Worm (Caenorhabditis elegans) whole organism, early embryonic: ENCODE measurements around the gene ZK930.4.

Experiments used
- B0310.2 ChIP-seq: sonication (generic microtip); optimal IDR thresholded peaks from 2 replicates; lab custom pipeline; 2016; ENCODE audit warnings: mild to moderate bottlenecking, missing genetic modification characterization, missing compliant biosample characterization
- F13C5.2 ChIP-seq: sonication (generic microtip); optimal IDR thresholded peaks from 2 replicates; lab custom pipeline; 2017; ENCODE audit warnings: mild to moderate bottlenecking, missing genetic modification characterization, inconsistent platforms, missing compliant biosample characterization
- aly-1 ChIP-seq: sonication (generic microtip); optimal IDR thresholded peaks from 2 replicates; lab custom pipeline; 2016; ENCODE audit warnings: missing genetic modification characterization, missing compliant biosample characterization
- ama-1 ChIP-seq: fragments of 150-350 bp; optimal IDR thresholded peaks from 2 replicates; lab custom pipeline; 2014
- ceh-13 ChIP-seq: fragments of 200-800 bp; sonication (Bioruptor generic); optimal IDR thresholded peaks from 2 replicates; lab custom pipeline; 2018; ENCODE audit warnings: mild to moderate bottlenecking, missing genetic modification characterization, missing compliant biosample characterization
- flt-1 ChIP-seq: fragments of 200-800 bp; sonication (Bioruptor generic); IDR thresholded peaks from 2 replicates; pipeline ENCODE4 v1.3.6; 2022; ENCODE audit warnings: missing genetic modification characterization, missing compliant biosample characterization
- hmg-4 ChIP-seq: fragments of 200-800 bp; sonication (Bioruptor generic); optimal IDR thresholded peaks from 2 replicates; lab custom pipeline; 2018; ENCODE audit warnings: mild to moderate bottlenecking, missing genetic modification characterization, missing compliant biosample characterization
- hnd-1 ChIP-seq: sonication (generic microtip); optimal IDR thresholded peaks from 2 replicates; lab custom pipeline; 2016; ENCODE audit warnings: missing genetic modification characterization, missing compliant biosample characterization
- scrt-1 ChIP-seq: fragments of 200-800 bp; sonication (Bioruptor generic); IDR thresholded peaks from 2 replicates; pipeline ENCODE4 v1.3.6; 2022; ENCODE audit warnings: missing genetic modification characterization, missing compliant biosample characterization
- sea-1 ChIP-seq: fragments of 200-800 bp; sonication (Bioruptor generic); conservative IDR thresholded peaks from 2 replicates; pipeline ENCODE4 v1.3.6; 2022; ENCODE audit warnings: missing genetic modification characterization, missing compliant biosample characterization
- tbx-37 ChIP-seq: fragments of 200-800 bp; sonication (Bioruptor generic); conservative IDR thresholded peaks from 2 replicates; pipeline ENCODE4 v1.3.6; 2022; ENCODE audit warnings: missing genetic modification reagents, missing genetic modification characterization, missing compliant biosample characterization
- tra-4 ChIP-seq: sonication (generic microtip); optimal IDR thresholded peaks from 2 replicates; lab custom pipeline; 2017; ENCODE audit warnings: missing genetic modification characterization, missing compliant biosample characterization

- no peak for TF ChIP-seq ceh-13
- TF ChIP-seq hnd-1 (tag; lab: Kevin White, UChicago) = no peak
- no peak for TF ChIP-seq hmg-4 (GFP tag; lab: Kevin White, UChicago)
- no peak for TF ChIP-seq sea-1 (GFP tag; lab: Robert Waterston, UW)
- no peak for TF ChIP-seq tra-4 (tag; lab: Kevin White, UChicago)
- no peak for TF ChIP-seq flt-1 (GFP tag; lab: Robert Waterston, UW)
- no peak for TF ChIP-seq ama-1
- TF ChIP-seq tbx-37 (GFP tag; lab: Robert Waterston, UW) = no peak
- no peak for TF ChIP-seq aly-1 (tag; lab: Kevin White, UChicago)
- no peak for TF ChIP-seq scrt-1 (GFP tag; lab: Robert Waterston, UW)
- no peak for TF ChIP-seq B0310.2 (tag; lab: Kevin White, UChicago)
- TF ChIP-seq F13C5.2 (tag; lab: Kevin White, UChicago) = no peak
Observed at ce11 chrII:11928752-11929151, 22.4 kb downstream of the ZK930.4 start.
